Fruit fly (Drosophila melanogaster) whole organism, embryonic: Measurements from ENCODE around the gene CG46459.
A peak's percentile ranks its signal among the peaks of the same experiment; 100 is the strongest.

Experiments used
- Antp ChIP-seq: fragments of 200-800 bp; sonication (Bioruptor generic); optimal IDR thresholded peaks from 3 replicates; lab custom pipeline; 2016; ENCODE audit warnings: missing biosample characterization, missing genetic modification characterization
- CG10462 ChIP-seq: fragments of 200-800 bp; sonication (Bioruptor generic); optimal IDR thresholded peaks from 2 replicates; lab custom pipeline; 2016; ENCODE audit warnings: missing biosample characterization, missing genetic modification characterization
- CG11085 ChIP-seq: fragments of 200-800 bp; sonication (Bioruptor generic); IDR thresholded peaks from 2 replicates; pipeline ENCODE4 v1.3.6; 2022; ENCODE audit warnings: missing biosample characterization, missing genetic modification characterization
- CG1233 ChIP-seq: fragments of 200-800 bp; sonication (Bioruptor generic); optimal IDR thresholded peaks from 4 replicates; lab custom pipeline; 2018; ENCODE audit warnings: missing biosample characterization, mild to moderate bottlenecking, missing genetic modification characterization
- CG12391 ChIP-seq: fragments of 200-800 bp; sonication (Bioruptor generic); optimal IDR thresholded peaks from 3 replicates; lab custom pipeline; 2018; ENCODE audit warnings: missing biosample characterization, mild to moderate bottlenecking, missing genetic modification characterization, moderate library complexity
- CG14965 ChIP-seq: fragments of 200-800 bp; sonication (Bioruptor generic); optimal IDR thresholded peaks from 2 replicates; lab custom pipeline; 2016; ENCODE audit warnings: missing biosample characterization, missing genetic modification characterization, borderline replicate concordance
- CG15269 ChIP-seq: fragments of 200-800 bp; sonication (Bioruptor generic); optimal IDR thresholded peaks from 2 replicates; lab custom pipeline; 2018; ENCODE audit warnings: missing biosample characterization, mild to moderate bottlenecking, missing genetic modification characterization, moderate library complexity
- CG15479 ChIP-seq: fragments of 200-800 bp; sonication (Bioruptor generic); optimal IDR thresholded peaks from 3 replicates; lab custom pipeline; 2019; ENCODE audit warnings: missing biosample characterization, mild to moderate bottlenecking, missing genetic modification characterization, moderate library complexity
- CG15514 ChIP-seq: fragments of 200-800 bp; sonication (Bioruptor generic); optimal IDR thresholded peaks from 3 replicates; lab custom pipeline; 2017; ENCODE audit warnings: missing biosample characterization, missing genetic modification characterization, mild to moderate bottlenecking, moderate library complexity, missing genetic modification reagents
- CG16779 ChIP-seq: fragments of 200-800 bp; sonication (Bioruptor generic); IDR thresholded peaks from 2 replicates; pipeline ENCODE4 v1.3.6; 2022; ENCODE audit warnings: missing biosample characterization, missing genetic modification characterization
- CG17385 ChIP-seq: fragments of 200-800 bp; sonication (Bioruptor generic); optimal IDR thresholded peaks from 3 replicates; lab custom pipeline; 2018; ENCODE audit warnings: missing biosample characterization, mild to moderate bottlenecking, missing genetic modification characterization
- CG1832 ChIP-seq: fragments of 200-800 bp; sonication (Bioruptor generic); optimal IDR thresholded peaks from 2 replicates; lab custom pipeline; 2017; ENCODE audit warnings: missing biosample characterization, mild to moderate bottlenecking, missing genetic modification characterization, inconsistent platforms
- CG2202 ChIP-seq: fragments of 200-800 bp; sonication (Bioruptor generic); optimal IDR thresholded peaks from 2 replicates; lab custom pipeline; 2018; ENCODE audit warnings: missing biosample characterization, mild to moderate bottlenecking, missing genetic modification characterization
- CG3065 ChIP-seq: fragments of 200-800 bp; sonication (Bioruptor generic); optimal IDR thresholded peaks from 2 replicates; lab custom pipeline; 2016; ENCODE audit warnings: missing biosample characterization, missing genetic modification characterization
- CG31441 ChIP-seq: fragments of 200-800 bp; sonication (Bioruptor generic); IDR thresholded peaks from 2 replicates; pipeline ENCODE4 v1.3.6; 2022; ENCODE audit warnings: missing biosample characterization, missing genetic modification characterization
- CG33213 ChIP-seq: fragments of 200-800 bp; sonication (Bioruptor generic); optimal IDR thresholded peaks from 3 replicates; lab custom pipeline; 2016; ENCODE audit warnings: missing biosample characterization, missing genetic modification characterization
- CG3726 ChIP-seq: fragments of 200-800 bp; sonication (Bioruptor generic); IDR thresholded peaks from 3 replicates; pipeline ENCODE4, ENCODE4 v1.3.6; 2022; ENCODE audit warnings: missing biosample characterization, missing genetic modification characterization
- CG4404 ChIP-seq: fragments of 200-800 bp; sonication (Bioruptor generic); IDR thresholded peaks from 2 replicates; pipeline ENCODE4 v1.3.6; 2022; ENCODE audit warnings: missing biosample characterization, missing genetic modification characterization
- CG4707 ChIP-seq: fragments of 200-800 bp; sonication (Bioruptor generic); optimal IDR thresholded peaks from 2 replicates; lab custom pipeline; 2018; ENCODE audit warnings: missing biosample characterization, mild to moderate bottlenecking, missing genetic modification characterization, moderate library complexity
- CG6272 ChIP-seq: fragments of 200-800 bp; sonication (Bioruptor generic); IDR thresholded peaks from 2 replicates; pipeline ENCODE4 v1.3.6; 2022; ENCODE audit warnings: missing biosample characterization, missing genetic modification characterization
- CG6654 ChIP-seq: fragments of 200-800 bp; sonication (Bioruptor generic); optimal IDR thresholded peaks from 2 replicates; lab custom pipeline; 2017; ENCODE audit warnings: missing biosample characterization, mild to moderate bottlenecking, missing genetic modification characterization
- CG6765 ChIP-seq: fragments of 200-800 bp; sonication (Bioruptor generic); optimal IDR thresholded peaks from 3 replicates; lab custom pipeline; 2017; ENCODE audit warnings: missing biosample characterization, mild to moderate bottlenecking, missing genetic modification characterization
- CG8281 ChIP-seq: fragments of 200-800 bp; sonication (Bioruptor generic); optimal IDR thresholded peaks from 2 replicates; lab custom pipeline; 2018; ENCODE audit warnings: missing biosample characterization, mild to moderate bottlenecking, missing genetic modification characterization, moderate library complexity
- CG8765 ChIP-seq: fragments of 200-800 bp; sonication (Bioruptor generic); IDR thresholded peaks from 2 replicates; pipeline ENCODE4 v1.3.6; 2022; ENCODE audit warnings: missing biosample characterization, missing genetic modification characterization
- CG9215 ChIP-seq: fragments of 200-800 bp; sonication (Bioruptor generic); IDR thresholded peaks from 2 replicates; pipeline ENCODE4 v1.3.6; 2022; ENCODE audit warnings: missing biosample characterization, missing genetic modification characterization
- CG9437 ChIP-seq: fragments of 200-800 bp; sonication (Bioruptor generic); optimal IDR thresholded peaks from 2 replicates; lab custom pipeline; 2018; ENCODE audit warnings: missing biosample characterization, mild to moderate bottlenecking, missing genetic modification characterization
- Hand ChIP-seq: fragments of 200-800 bp; sonication (Bioruptor generic); optimal IDR thresholded peaks from 2 replicates; lab custom pipeline; 2017; ENCODE audit warnings: mild to moderate bottlenecking, missing biosample characterization, missing genetic modification reagents, missing genetic modification characterization
- Hr51 ChIP-seq, 2 experiments: fragments of 200-800 bp; sonication (Bioruptor generic); optimal IDR thresholded peaks; 2 replicates in 1 of 2; 3 replicates in 1 of 2; lab custom pipeline; 2016 to 2018; ENCODE audit warnings: missing biosample characterization in 2 of 2, missing genetic modification characterization in 2 of 2, mild to moderate bottlenecking in 1 of 2, moderate library complexity in 1 of 2
- Oli ChIP-seq: fragments of 200-800 bp; sonication (Bioruptor generic); optimal IDR thresholded peaks from 2 replicates; lab custom pipeline; 2018; ENCODE audit warnings: missing biosample characterization, mild to moderate bottlenecking, missing genetic modification characterization, moderate library complexity
- PHDP ChIP-seq: fragments of 200-800 bp; sonication (Bioruptor generic); optimal IDR thresholded peaks from 3 replicates; lab custom pipeline; 2018; ENCODE audit warnings: missing biosample characterization, mild to moderate bottlenecking, missing genetic modification characterization, moderate library complexity
- Poxn ChIP-seq: fragments of 200-800 bp; sonication (Bioruptor generic); IDR thresholded peaks from 2 replicates; pipeline ENCODE4 v1.3.6; 2022; ENCODE audit warnings: missing biosample characterization, missing genetic modification characterization
- Rx ChIP-seq: fragments of 200-800 bp; sonication (Bioruptor generic); IDR thresholded peaks from 2 replicates; pipeline ENCODE4 v1.3.6; 2022; ENCODE audit warnings: missing biosample characterization, missing genetic modification characterization
- Stat92E ChIP-seq, 3 experiments: fragments of >200 bp in 2 of 3; fragments of 200-800 bp in 1 of 3; sonication (Bioruptor generic) in 1 of 3; optimal IDR thresholded peaks; 2 replicates each; lab custom pipeline; 2017 to 2019; ENCODE audit warnings: missing biosample characterization in 3 of 3, missing genetic modification characterization in 3 of 3, mild to moderate bottlenecking in 1 of 3, moderate library complexity in 1 of 3
- ato ChIP-seq: fragments of 200-800 bp; sonication (Bioruptor generic); IDR thresholded peaks from 2 replicates; pipeline ENCODE4 v1.3.6; 2022; ENCODE audit warnings: missing biosample characterization, missing genetic modification characterization; ENCODE audit not compliant: partially characterized antibody
- bcd ChIP-seq: fragments of 200-800 bp; sonication (Bioruptor generic); optimal IDR thresholded peaks from 2 replicates; lab custom pipeline; 2017; ENCODE audit warnings: missing biosample characterization, mild to moderate bottlenecking, missing genetic modification characterization
- bigmax ChIP-seq: fragments of 200-800 bp; sonication (Bioruptor generic); optimal IDR thresholded peaks from 2 replicates; lab custom pipeline; 2018; ENCODE audit warnings: missing biosample characterization, mild to moderate bottlenecking, missing genetic modification characterization
- crc ChIP-seq: fragments of 200-800 bp; sonication (Bioruptor generic); optimal IDR thresholded peaks from 2 replicates; lab custom pipeline; 2016; ENCODE audit warnings: missing biosample characterization, missing genetic modification characterization
- dm ChIP-seq: fragments of 200-800 bp; sonication (Bioruptor generic); optimal IDR thresholded peaks from 3 replicates; lab custom pipeline; 2016; ENCODE audit warnings: missing biosample characterization, missing genetic modification characterization
- fd102C ChIP-seq: fragments of 200-800 bp; sonication (Bioruptor generic); optimal IDR thresholded peaks from 2 replicates; lab custom pipeline; 2018; ENCODE audit warnings: missing biosample characterization, mild to moderate bottlenecking, missing genetic modification characterization, moderate library complexity
- gce ChIP-seq: fragments of 200-800 bp; sonication (Bioruptor generic); IDR thresholded peaks from 3 replicates; pipeline ENCODE4 v1.3.6; 2022; ENCODE audit warnings: missing biosample characterization, missing genetic modification characterization
- gt ChIP-seq: fragments of 200-800 bp; sonication (Bioruptor generic); IDR thresholded peaks from 2 replicates; pipeline ENCODE4 v1.3.6; 2022; ENCODE audit warnings: missing biosample characterization, missing genetic modification characterization
- maf-S ChIP-seq: fragments of 200-800 bp; sonication (Bioruptor generic); optimal IDR thresholded peaks from 2 replicates; lab custom pipeline; 2016; ENCODE audit warnings: missing biosample characterization, missing genetic modification characterization
- pan ChIP-seq, 4 experiments: fragments of >200 bp in 3 of 4; fragments of 200-800 bp in 1 of 4; sonication (Bioruptor generic) in 1 of 4; optimal IDR thresholded peaks in 3 of 4; IDR thresholded peaks in 1 of 4; 2 replicates each; pipeline versions ENCODE4 v1.3.6 to Lab custom; 2017 to 2022; ENCODE audit warnings: missing biosample characterization in 2 of 4, missing genetic modification characterization in 2 of 4, mixed read lengths in 1 of 4
- phol ChIP-seq: fragments of 200-800 bp; sonication (Bioruptor generic); optimal IDR thresholded peaks from 3 replicates; lab custom pipeline; 2018; ENCODE audit warnings: missing biosample characterization, mild to moderate bottlenecking, missing genetic modification characterization, moderate library complexity
- pita ChIP-seq: fragments of 200-800 bp; sonication (Bioruptor generic); optimal IDR thresholded peaks from 2 replicates; lab custom pipeline; 2017; ENCODE audit warnings: missing biosample characterization, mild to moderate bottlenecking, missing genetic modification characterization
- seq ChIP-seq: fragments of 200-800 bp; sonication (Bioruptor generic); IDR thresholded peaks from 2 replicates; pipeline ENCODE4 v1.3.6; 2022; ENCODE audit warnings: missing biosample characterization, missing genetic modification characterization
- sim ChIP-seq: fragments of 200-800 bp; sonication (Bioruptor generic); IDR thresholded peaks from 2 replicates; pipeline ENCODE4 v1.3.6; 2022; ENCODE audit warnings: missing biosample characterization, missing genetic modification characterization
- sqz ChIP-seq: fragments of 200-800 bp; sonication (Bioruptor generic); optimal IDR thresholded peaks from 3 replicates; lab custom pipeline; 2018; ENCODE audit warnings: missing biosample characterization, mild to moderate bottlenecking, missing genetic modification characterization
- unpg ChIP-seq: fragments of 200-800 bp; sonication (Bioruptor generic); optimal IDR thresholded peaks from 3 replicates; lab custom pipeline; 2018; ENCODE audit warnings: missing biosample characterization, mild to moderate bottlenecking, missing genetic modification characterization, moderate library complexity
- z ChIP-seq: fragments of 200-800 bp; sonication (Bioruptor generic); IDR thresholded peaks from 3 replicates; pipeline ENCODE4 v1.3.6; 2022; ENCODE audit warnings: missing biosample characterization, missing genetic modification characterization

The CG46459 gene

dm6 chr3R:10664942-10665341, 31.5 kb upstream of the CG46459 start (continued):
- TF ChIP-seq CG15514 (GFP tag; lab: Kevin White, UChicago) (peak; percentile 33), bigmax (GFP tag; lab: Kevin White, UChicago) (peak; percentile 3), phol (tag; lab: Kevin White, UChicago) (peak; percentile 90), pan (optimal IDR thresholded peaks at IDR 0.05; lab: Kevin White, UChicago) (no peak), pan (GFP tag; optimal IDR thresholded peaks at IDR 0.05 in 1 of 2, IDR thresholded peaks at IDR 0.05 in 1 of 2) (peak in 1 of 2 experiments; percentile 73), gt (GFP tag; lab: Robert Waterston, UW) (no peak), CG6765 (GFP tag; lab: Kevin White, UChicago) (peak; percentile 15), Antp (GFP tag; lab: Kevin White, UChicago) (peak; percentile 46), gce (GFP tag; lab: Robert Waterston, UW) (peak; percentile 77; the same call in 2 of the 3 replicates), Rx (no peak), CG9437 (GFP tag; lab: Kevin White, UChicago) (peak; percentile 23), Hr51 (GFP tag; optimal IDR thresholded peaks at IDR 0.05; lab: Kevin White, UChicago) (peak in 1 of 2 experiments; percentile 42), CG9215 (GFP tag; lab: Robert Waterston, UW) (no peak), CG31441 (GFP tag; lab: Robert Waterston, UW) (peak; percentile 60), CG14965 (GFP tag; lab: Kevin White, UChicago) (peak; percentile 98), Stat92E (GFP tag; optimal IDR thresholded peaks at IDR 0.05; lab: Kevin White, UChicago) (no peak), sim (GFP tag; lab: Robert Waterston, UW) (peak; percentile 51; the same call in 1 of the 2 replicates), fd102C (GFP tag; lab: Kevin White, UChicago) (peak; percentile 53), CG1832 (peak; percentile 92), CG3726 (GFP tag; lab: Robert Waterston, UW) (no peak), CG33213 (GFP tag; lab: Kevin White, UChicago) (no peak), unpg (GFP tag; lab: Kevin White, UChicago) (peak; percentile 68), CG15269 (tag; lab: Kevin White, UChicago) (peak; percentile 44), CG15479 (GFP tag; lab: Kevin White, UChicago) (no peak), pita (GFP tag; lab: Kevin White, UChicago) (no peak), CG1233 (peak; percentile 68), dm (GFP tag; lab: Kevin White, UChicago) (peak; percentile 41), CG8281 (tag; lab: Kevin White, UChicago) (peak; percentile 24), Hand (GFP tag; lab: Kevin White, UChicago) (no peak), CG6272 (GFP tag; lab: Robert Waterston, UW) (no peak), CG4404 (GFP tag; lab: Robert Waterston, UW) (no peak), z (GFP tag; lab: Robert Waterston, UW) (no peak; the same call in 2 of the 3 replicates), CG11085 (GFP tag; lab: Robert Waterston, UW) (no peak), CG16779 (no peak), CG12391 (peak; percentile 31), CG10462 (GFP tag; lab: Kevin White, UChicago) (no peak), CG17385 (GFP tag; lab: Kevin White, UChicago) (peak; percentile 62), CG2202 (tag; lab: Kevin White, UChicago) (peak; percentile 15), CG3065 (GFP tag; lab: Kevin White, UChicago) (peak; percentile 68), Poxn (GFP tag; lab: Robert Waterston, UW) (no peak), Oli (tag; lab: Kevin White, UChicago) (peak; percentile 30), ato (GFP tag; lab: Robert Waterston, UW) (peak; percentile 13; the same call in 1 of the 2 replicates), maf-S (GFP tag; lab: Kevin White, UChicago) (no peak), PHDP (peak; percentile 48), bcd (peak; percentile 38), crc (GFP tag; lab: Kevin White, UChicago) (no peak), CG6654 (GFP tag; lab: Kevin White, UChicago) (no peak), sqz (GFP tag; lab: Kevin White, UChicago) (peak; percentile 89), CG4707 (GFP tag; lab: Kevin White, UChicago) (peak; percentile 80), seq (GFP tag; lab: Robert Waterston, UW) (peak; percentile 94), CG8765 (GFP tag; lab: Robert Waterston, UW) (no peak)
